Worm (Caenorhabditis elegans) whole organism, late embryonic: ENCODE measurements around the gene sulp-3.

ENCODE experiments used
- ama-1 ChIP-seq: fragments of 150-350 bp; optimal IDR thresholded peaks from 2 replicates; lab custom pipeline; 2014
- hlh-15 ChIP-seq: sonication (generic microtip); optimal IDR thresholded peaks from 2 replicates; lab custom pipeline; 2016; ENCODE audit warnings: missing genetic modification characterization, missing compliant biosample characterization
- pag-3 ChIP-seq: sonication (generic microtip); optimal IDR thresholded peaks from 2 replicates; lab custom pipeline; 2016; ENCODE audit warnings: missing compliant biosample characterization, missing genetic modification characterization, borderline replicate concordance
- pax-1 ChIP-seq: fragments of 150-350 bp; optimal IDR thresholded peaks from 2 replicates; lab custom pipeline; 2014; ENCODE audit warnings: missing biosample characterization, missing genetic modification characterization
- rnt-1 ChIP-seq: sonication (generic microtip); optimal IDR thresholded peaks from 2 replicates; lab custom pipeline; 2016; ENCODE audit warnings: missing genetic modification characterization, missing compliant biosample characterization
- tbx-2 ChIP-seq: sonication (generic microtip); optimal IDR thresholded peaks from 2 replicates; lab custom pipeline; 2016; ENCODE audit warnings: missing genetic modification characterization, missing compliant biosample characterization

DNA sequence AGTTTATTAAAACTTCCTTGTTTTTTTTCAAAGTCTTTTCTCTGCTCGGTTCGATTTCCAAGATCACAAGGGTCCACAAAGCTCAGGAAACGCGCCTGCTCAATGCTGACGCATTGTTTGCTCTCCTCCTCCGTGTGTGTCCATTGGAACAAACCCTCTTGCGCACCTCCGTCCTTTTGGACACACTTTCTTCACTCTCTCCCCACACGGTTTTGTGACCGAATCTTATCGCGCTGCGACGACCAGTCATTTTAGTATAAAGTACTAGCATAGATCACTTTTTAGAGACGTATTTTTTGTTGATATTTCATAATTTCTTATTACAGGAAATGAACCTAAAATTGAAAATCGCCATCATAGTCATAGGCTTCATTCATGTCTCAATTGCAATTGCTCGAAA is 40.0 kb downstream of the sulp-3 start:
- TF ChIP-seq pag-3 (no peak), hlh-15 (tag; lab: Kevin White, UChicago) (no peak), tbx-2 (peak; percentile 75), pax-1 (no peak), ama-1 (lab: Kevin White, UChicago) (no peak), rnt-1 (tag; lab: Kevin White, UChicago) (no peak)
